Worm (Caenorhabditis elegans): ENCODE measurements around the gene hlh-6.

- TF ChIP-seq lin-13 (GFP tag; optimal IDR thresholded peaks at IDR 0.05) (no peak), pqm-1 (tag; optimal IDR thresholded peaks at IDR 0.05) (no peak), nhr-11 (tag; optimal IDR thresholded peaks at IDR 0.05) (no peak), skn-1 (tag; optimal IDR thresholded peaks at IDR 0.05) (peak; percentile 33), jun-1 (tag; optimal IDR thresholded peaks at IDR 0.05) (no peak), zip-4 (GFP tag; optimal IDR thresholded peaks at IDR 0.05) (no peak), ztf-4 (tag; optimal IDR thresholded peaks at IDR 0.05) (no peak), aha-1 (tag; optimal IDR thresholded peaks at IDR 0.05) (no peak), unc-62 (GFP tag; optimal IDR thresholded peaks at IDR 0.05) (no peak), alr-1 (tag; optimal IDR thresholded peaks at IDR 0.05; ENCODE audit: borderline replicate concordance) (no peak)
Measured at ce11 chrII:9646928-9647838, 32.6 kb upstream of the hlh-6 start, which contains the start of gene sqv-8.

Data from whole organism, L1 larva.